Fruit fly (Drosophila melanogaster) whole organism, prepupa: ENCODE data around the gene Coa8.

Experiments used
- CG10631 ChIP-seq: fragments of 200-800 bp; sonication (Bioruptor generic); optimal IDR thresholded peaks from 2 replicates; lab custom pipeline; 2016; ENCODE audit warnings: missing biosample characterization, missing genetic modification characterization
- CG11294 ChIP-seq: fragments of 200-800 bp; sonication (Bioruptor generic); IDR thresholded peaks from 2 replicates; pipeline ENCODE4 v1.3.6; 2022; ENCODE audit warnings: missing biosample characterization, missing genetic modification characterization
- CG11762 ChIP-seq: fragments of 200-800 bp; sonication (Bioruptor generic); optimal IDR thresholded peaks from 3 replicates; lab custom pipeline; 2016; ENCODE audit warnings: missing biosample characterization, missing genetic modification characterization; ENCODE audit not compliant: insufficient read depth
- CG11902 ChIP-seq: fragments of 200-800 bp; sonication (Bioruptor generic); optimal IDR thresholded peaks from 3 replicates; lab custom pipeline; 2016; ENCODE audit warnings: missing biosample characterization, missing genetic modification characterization
- CG15336 ChIP-seq: fragments of 200-800 bp; sonication (Bioruptor generic); IDR thresholded peaks from 2 replicates; pipeline ENCODE4 v1.3.6; 2022; ENCODE audit warnings: missing biosample characterization, missing genetic modification characterization
- CG3032 ChIP-seq: fragments of 200-800 bp; optimal IDR thresholded peaks from 2 replicates; lab custom pipeline; 2019; ENCODE audit warnings: missing biosample characterization, mild to moderate bottlenecking, missing genetic modification characterization, moderate library complexity
- CG31627 ChIP-seq: fragments of 200-800 bp; sonication (Bioruptor generic); optimal IDR thresholded peaks from 3 replicates; lab custom pipeline; 2016; ENCODE audit warnings: missing biosample characterization, missing genetic modification characterization
- CG32006 ChIP-seq: fragments of 200-800 bp; sonication (Bioruptor generic); optimal IDR thresholded peaks from 3 replicates; lab custom pipeline; 2017; ENCODE audit warnings: missing biosample characterization, mild to moderate bottlenecking, missing genetic modification characterization
- CG3919 ChIP-seq: fragments of 200-800 bp; sonication (Bioruptor generic); optimal IDR thresholded peaks from 3 replicates; lab custom pipeline; 2016; ENCODE audit warnings: missing biosample characterization, missing genetic modification characterization
- CG4318 ChIP-seq: fragments of 200-800 bp; sonication (Bioruptor generic); optimal IDR thresholded peaks from 3 replicates; lab custom pipeline; 2017; ENCODE audit warnings: missing biosample characterization, mild to moderate bottlenecking, missing genetic modification characterization
- CG6792 ChIP-seq: fragments of 200-800 bp; sonication (Bioruptor generic); optimal IDR thresholded peaks from 3 replicates; lab custom pipeline; 2016; ENCODE audit warnings: missing biosample characterization, missing genetic modification characterization
- CG6854 ChIP-seq: fragments of 200-800 bp; sonication (Bioruptor generic); optimal IDR thresholded peaks from 2 replicates; lab custom pipeline; 2017; ENCODE audit warnings: missing biosample characterization, mild to moderate bottlenecking, missing genetic modification characterization
- CG7368 ChIP-seq: fragments of 200-800 bp; sonication (Bioruptor generic); optimal IDR thresholded peaks from 3 replicates; lab custom pipeline; 2016; ENCODE audit warnings: missing biosample characterization, missing genetic modification characterization
- CG9139 ChIP-seq: fragments of 200-800 bp; sonication (Bioruptor generic); optimal IDR thresholded peaks from 3 replicates; lab custom pipeline; 2017; ENCODE audit warnings: missing biosample characterization, mild to moderate bottlenecking, missing genetic modification characterization
- Eip78C ChIP-seq: fragments of 200-800 bp; sonication (Bioruptor generic); peaks from one replicate; lab custom pipeline; 2016; ENCODE audit warnings: missing biosample characterization, missing genetic modification characterization
- Eip93F ChIP-seq: fragments of 200-800 bp; sonication (Bioruptor generic); optimal IDR thresholded peaks from 2 replicates; lab custom pipeline; 2016; ENCODE audit warnings: missing biosample characterization, mild to moderate bottlenecking, missing genetic modification characterization
- Gug ChIP-seq: fragments of 200-800 bp; sonication (Bioruptor generic); IDR thresholded peaks from 2 replicates; pipeline ENCODE4 v1.3.6; 2022; ENCODE audit warnings: missing biosample characterization, missing genetic modification characterization
- Hr38 ChIP-seq: sonication (Bioruptor generic); optimal IDR thresholded peaks from 2 replicates; lab custom pipeline; 2016; ENCODE audit warnings: missing biosample characterization, missing genetic modification characterization
- Lpt ChIP-seq: fragments of 200-800 bp; sonication (Bioruptor generic); optimal IDR thresholded peaks from 3 replicates; lab custom pipeline; 2016; ENCODE audit warnings: missing biosample characterization, missing genetic modification characterization
- Met ChIP-seq: fragments of 200-800 bp; sonication (Bioruptor generic); optimal IDR thresholded peaks from 3 replicates; lab custom pipeline; 2016; ENCODE audit warnings: missing biosample characterization, missing genetic modification characterization
- Smox ChIP-seq: fragments of 200-800 bp; sonication (Bioruptor generic); optimal IDR thresholded peaks from 3 replicates; lab custom pipeline; 2016; ENCODE audit warnings: missing biosample characterization, missing genetic modification characterization
- achi ChIP-seq: fragments of 200-800 bp; sonication (Bioruptor generic); optimal IDR thresholded peaks from 3 replicates; lab custom pipeline; 2016; ENCODE audit warnings: missing biosample characterization, missing genetic modification characterization
- acj6 ChIP-seq: fragments of 200-800 bp; sonication (Bioruptor generic); optimal IDR thresholded peaks from 3 replicates; lab custom pipeline; 2016; ENCODE audit warnings: missing biosample characterization, missing genetic modification characterization
- cyc ChIP-seq: fragments of 200-800 bp; sonication (Bioruptor generic); optimal IDR thresholded peaks from 3 replicates; lab custom pipeline; 2016; ENCODE audit warnings: missing biosample characterization, missing genetic modification characterization
- dac ChIP-seq: fragments of 200-800 bp; sonication (Bioruptor generic); optimal IDR thresholded peaks from 2 replicates; lab custom pipeline; 2017; ENCODE audit warnings: missing biosample characterization, mild to moderate bottlenecking, missing genetic modification characterization
- eg ChIP-seq: fragments of 200-800 bp; sonication (Bioruptor generic); IDR thresholded peaks from 3 replicates; pipeline ENCODE4 v1.3.6; 2022; ENCODE audit warnings: missing biosample characterization, missing genetic modification characterization
- fd85E ChIP-seq: fragments of 200-800 bp; sonication (Bioruptor generic); optimal IDR thresholded peaks from 3 replicates; lab custom pipeline; 2016; ENCODE audit warnings: missing biosample characterization, missing genetic modification characterization
- lz ChIP-seq: fragments of 200-800 bp; sonication (Bioruptor generic); optimal IDR thresholded peaks from 3 replicates; lab custom pipeline; 2016; ENCODE audit warnings: missing biosample characterization, missing genetic modification characterization
- net ChIP-seq: fragments of 200-800 bp; sonication (Bioruptor generic); optimal IDR thresholded peaks from 3 replicates; lab custom pipeline; 2016; ENCODE audit warnings: missing biosample characterization, missing genetic modification characterization
- pdm3 ChIP-seq: fragments of 200-800 bp; sonication (Bioruptor generic); optimal IDR thresholded peaks from 3 replicates; lab custom pipeline; 2016; ENCODE audit warnings: missing biosample characterization, missing genetic modification characterization
- salr ChIP-seq, 2 experiments: fragments of 200-800 bp; sonication (Bioruptor generic); optimal IDR thresholded peaks; 3 replicates each; lab custom pipeline; 2016 to 2018; ENCODE audit warnings: missing biosample characterization in 2 of 2, missing genetic modification characterization in 2 of 2, mild to moderate bottlenecking in 1 of 2
- spab ChIP-seq: fragments of 200-800 bp; sonication (Bioruptor generic); optimal IDR thresholded peaks from 2 replicates; lab custom pipeline; 2017; ENCODE audit warnings: missing biosample characterization, mild to moderate bottlenecking, missing genetic modification characterization, missing genetic modification reagents
- ss ChIP-seq, 2 experiments: fragments of 200-800 bp; sonication (Bioruptor generic); optimal IDR thresholded peaks; 2 replicates in 1 of 2; 3 replicates in 1 of 2; lab custom pipeline; 2017 to 2018; ENCODE audit warnings: mild to moderate bottlenecking in 2 of 2, missing biosample characterization in 2 of 2, missing genetic modification characterization in 2 of 2, moderate library complexity in 1 of 2
- svp ChIP-seq: fragments of 200-800 bp; sonication (Bioruptor generic); peaks from one replicate; lab custom pipeline; 2016; ENCODE audit warnings: missing biosample characterization, missing genetic modification characterization
- topi ChIP-seq: fragments of 200-800 bp; sonication (Bioruptor generic); optimal IDR thresholded peaks from 3 replicates; lab custom pipeline; 2016; ENCODE audit warnings: missing biosample characterization, missing genetic modification characterization
- vri ChIP-seq: fragments of 200-800 bp; sonication (Bioruptor generic); optimal IDR thresholded peaks from 3 replicates; lab custom pipeline; 2016; ENCODE audit warnings: missing biosample characterization, mild to moderate bottlenecking, missing genetic modification characterization

Gene Coa8

DNA sequence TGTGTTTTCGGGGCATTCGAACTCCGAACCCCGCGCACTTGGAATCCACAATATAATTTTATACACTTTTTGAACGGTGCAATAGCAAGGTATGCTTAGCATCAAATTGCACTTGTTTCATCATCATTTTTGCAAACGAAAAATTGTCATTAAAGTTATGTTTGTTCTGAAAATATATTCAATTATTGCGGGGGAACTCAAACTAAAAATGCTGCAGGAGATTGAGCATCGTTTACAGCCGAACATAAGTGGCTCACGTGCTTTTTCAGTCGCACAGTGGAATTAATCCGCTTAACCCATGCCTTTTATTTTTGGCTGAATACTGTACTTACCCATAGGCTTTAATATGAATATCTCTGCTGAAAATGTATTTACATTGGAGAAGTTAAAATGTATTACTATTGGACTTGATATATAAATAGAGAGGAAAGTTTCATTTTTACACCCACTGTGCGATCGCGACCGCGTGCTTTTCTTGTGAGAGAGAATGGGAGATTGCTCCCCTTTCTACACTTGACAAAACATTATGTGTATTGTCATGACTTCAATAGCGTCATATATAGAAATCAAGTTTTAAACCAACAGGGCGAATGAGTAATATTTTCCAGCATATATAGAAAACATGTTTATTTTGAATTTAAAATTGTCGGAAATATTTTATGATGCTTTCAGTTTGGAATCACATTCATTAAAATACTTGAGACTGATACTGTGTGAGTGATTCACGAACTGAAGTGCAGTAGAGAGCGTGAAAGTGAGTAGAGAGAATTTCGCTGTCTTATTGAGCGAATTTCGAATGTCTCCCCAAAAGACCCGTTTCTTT, 49.5 kb upstream of the Coa8 start (continued):
- TF ChIP-seq Smox (GFP tag; lab: Kevin White, UChicago), result peak; percentile 98
- peak; percentile 99 for TF ChIP-seq pdm3 (GFP tag; lab: Kevin White, UChicago)
- peak; percentile 98 for TF ChIP-seq CG32006 (GFP tag; lab: Kevin White, UChicago)
- peak; percentile 76 for TF ChIP-seq Hr38 (GFP tag; lab: Kevin White, UChicago)
- peak; percentile 97 for TF ChIP-seq CG3032 (tag; lab: Kevin White, UChicago)
- TF ChIP-seq spab (GFP tag; lab: Kevin White, UChicago), result peak; percentile 94
- peak; percentile 95 for TF ChIP-seq dac (GFP tag; lab: Kevin White, UChicago)
- TF ChIP-seq fd85E (GFP tag; lab: Kevin White, UChicago), result peak; percentile 93
- peak; percentile 97 for TF ChIP-seq CG6792 (GFP tag; lab: Kevin White, UChicago)
- TF ChIP-seq vri (GFP tag; lab: Kevin White, UChicago), result peak; percentile 97
- TF ChIP-seq CG11294 (GFP tag; lab: Robert Waterston, UW), result peak; percentile 98
- TF ChIP-seq cyc (GFP tag; lab: Kevin White, UChicago), result peak; percentile 98
- peak; percentile 99 for TF ChIP-seq CG15336 (GFP tag; lab: Robert Waterston, UW)
- peak; percentile 93 to 97 for TF ChIP-seq ss (GFP tag; optimal IDR thresholded peaks at IDR 0.05; lab: Kevin White, UChicago)
- peak; percentile 94 for TF ChIP-seq CG11902 (GFP tag; lab: Kevin White, UChicago)
- peak; percentile 98 for TF ChIP-seq CG11762 (GFP tag; lab: Kevin White, UChicago)
- peak; percentile 98 for TF ChIP-seq Lpt
- TF ChIP-seq CG4318 (GFP tag; lab: Kevin White, UChicago), result peak; percentile 96
- TF ChIP-seq topi (GFP tag; lab: Kevin White, UChicago), result peak; percentile 99
- peak; percentile 99 for TF ChIP-seq svp (GFP tag; lab: Kevin White, UChicago)
- TF ChIP-seq Eip93F, result peak; percentile 96
- TF ChIP-seq Gug (GFP tag; lab: Robert Waterston, UW), result peak; percentile 97
- TF ChIP-seq CG31627 (GFP tag; lab: Kevin White, UChicago), result peak; percentile 98
- peak; percentile 99 for TF ChIP-seq lz
- TF ChIP-seq salr (GFP tag; optimal IDR thresholded peaks at IDR 0.05; lab: Kevin White, UChicago), result peak; percentile 97 to 98
- peak; percentile 98 for TF ChIP-seq achi (GFP tag; lab: Kevin White, UChicago)
- TF ChIP-seq acj6 (GFP tag; lab: Kevin White, UChicago), result peak; percentile 98
- TF ChIP-seq CG7368, result peak; percentile 98
- TF ChIP-seq Met, result peak; percentile 99
- peak; percentile 95 for TF ChIP-seq CG9139 (GFP tag; lab: Kevin White, UChicago)
- TF ChIP-seq net (GFP tag; lab: Kevin White, UChicago), result peak; percentile 99
- TF ChIP-seq, all 60 proteins: peak for 60

- no peak for TF ChIP-seq pdm3 (GFP tag; lab: Kevin White, UChicago)
- no peak for TF ChIP-seq CG6854
- no peak for TF ChIP-seq CG4318 (GFP tag; lab: Kevin White, UChicago)
- TF ChIP-seq CG10631, result no peak
- no peak for TF ChIP-seq vri (GFP tag; lab: Kevin White, UChicago)
- TF ChIP-seq acj6 (GFP tag; lab: Kevin White, UChicago), result no peak
- TF ChIP-seq Hr38 (GFP tag; lab: Kevin White, UChicago), result no peak
- TF ChIP-seq CG3919 (GFP tag; lab: Kevin White, UChicago), result no peak
- no peak for TF ChIP-seq cyc (GFP tag; lab: Kevin White, UChicago)
These were observed 48.9 kb upstream of the Coa8 start for dm6 chrX:1831219-1831555.

dm6 chrX:1832699-1833098, 47.4 kb upstream of the Coa8 start:
- no peak for TF ChIP-seq net (GFP tag; lab: Kevin White, UChicago)
- no peak for TF ChIP-seq CG10631
- TF ChIP-seq CG3032 (tag; lab: Kevin White, UChicago), result no peak
- peak; percentile 55 for TF ChIP-seq Eip78C (GFP tag; lab: Kevin White, UChicago)
- no peak for TF ChIP-seq CG9139 (GFP tag; lab: Kevin White, UChicago)
- no peak for TF ChIP-seq CG11762 (GFP tag; lab: Kevin White, UChicago)
- no peak for TF ChIP-seq CG15336 (GFP tag; lab: Robert Waterston, UW)
- TF ChIP-seq vri (GFP tag; lab: Kevin White, UChicago), result peak; percentile 4
- TF ChIP-seq ss (GFP tag; optimal IDR thresholded peaks at IDR 0.05; lab: Kevin White, UChicago), result no peak
- peak; percentile 81 for TF ChIP-seq svp (GFP tag; lab: Kevin White, UChicago)
- 0 out of 3 replicates have a peak, but pooled peaks have one; percentile 10 for TF ChIP-seq eg (GFP tag; lab: Robert Waterston, UW)
- TF ChIP-seq, all 60 proteins: peak for 4
